Worm (Caenorhabditis elegans) whole organism, L4 larva: ENCODE measurements around the gene srh-218.

Source experiments
- F10B5.3 ChIP-seq: sonication (generic microtip); optimal IDR thresholded peaks from 2 replicates; lab custom pipeline; 2016; ENCODE audit warnings: mild to moderate bottlenecking, missing genetic modification characterization, missing compliant biosample characterization
- F26F4.8 ChIP-seq: fragments of 200-800 bp; sonication (Bioruptor generic); conservative IDR thresholded peaks from 2 replicates; pipeline ENCODE4 v1.3.6; 2022; ENCODE audit warnings: missing genetic modification characterization, missing compliant biosample characterization
- Y75B8A.6 ChIP-seq: fragments of 200-800 bp; sonication (Bioruptor generic); IDR thresholded peaks from 2 replicates; pipeline ENCODE4 v1.3.6; 2022; ENCODE audit warnings: missing genetic modification reagents, missing genetic modification characterization, missing compliant biosample characterization
- aha-1 ChIP-seq: fragments of 150-350 bp; peaks from one replicate; lab custom pipeline; 2014; ENCODE audit warnings: missing biosample characterization, missing genetic modification characterization
- arid-1 ChIP-seq: fragments of 200-800 bp; sonication (Bioruptor generic); conservative IDR thresholded peaks from 2 replicates; pipeline ENCODE4 v1.3.6; 2022; ENCODE audit warnings: missing genetic modification reagents, missing genetic modification characterization, missing compliant biosample characterization
- ces-1 ChIP-seq: fragments of 150-350 bp; sonication (generic microtip); optimal IDR thresholded peaks from 4 replicates; lab custom pipeline; 2014; ENCODE audit warnings: missing biosample characterization, missing genetic modification reagents, missing genetic modification characterization
- daf-16 ChIP-seq, 3 experiments: sonication (generic microtip); optimal IDR thresholded peaks; 2 replicates each; lab custom pipeline; 2016 to 2017; ENCODE audit warnings: missing genetic modification characterization in 3 of 3, missing genetic modification reagents in 3 of 3, mild to moderate bottlenecking in 2 of 3, missing compliant biosample characterization in 2 of 3, missing biosample characterization in 1 of 3, moderate library complexity in 1 of 3
- daf-19 ChIP-seq: fragments of 200-800 bp; sonication (Bioruptor generic); conservative IDR thresholded peaks from 2 replicates; pipeline ENCODE4 v1.3.6; 2022; ENCODE audit warnings: missing genetic modification characterization, missing compliant biosample characterization
- dmd-6 ChIP-seq: fragments of 200-800 bp; sonication (Bioruptor generic); IDR thresholded peaks from 2 replicates; pipeline ENCODE4 v1.3.6; 2022; ENCODE audit warnings: missing genetic modification reagents, missing genetic modification characterization, missing compliant biosample characterization
- dmd-8 ChIP-seq: fragments of 200-800 bp; sonication (Bioruptor generic); IDR thresholded peaks from 2 replicates; pipeline ENCODE4 v1.3.6; 2022; ENCODE audit warnings: missing genetic modification characterization, missing compliant biosample characterization
- dpl-1 ChIP-seq: fragments of 150-350 bp; optimal IDR thresholded peaks from 2 replicates; lab custom pipeline; 2014; ENCODE audit warnings: missing biosample characterization, missing genetic modification reagents, missing genetic modification characterization
- duxl-1 ChIP-seq: sonication (generic microtip); optimal IDR thresholded peaks from 2 replicates; lab custom pipeline; 2016; ENCODE audit warnings: mild to moderate bottlenecking, missing genetic modification characterization, moderate library complexity, missing compliant biosample characterization; ENCODE audit not compliant: poor library complexity
- dve-1 ChIP-seq: sonication (generic microtip); optimal IDR thresholded peaks from 2 replicates; lab custom pipeline; 2017; ENCODE audit warnings: antibody characterized with exemption, mild to moderate bottlenecking, missing genetic modification characterization, missing compliant biosample characterization; ENCODE audit not compliant: insufficient read depth
- egl-43 ChIP-seq: fragments of 200-800 bp; sonication (Bioruptor generic); IDR thresholded peaks from 2 replicates; pipeline ENCODE4 v1.3.6; 2022; ENCODE audit warnings: missing genetic modification reagents, missing genetic modification characterization, missing compliant biosample characterization
- gei-8 ChIP-seq: fragments of 200-800 bp; sonication (Bioruptor generic); optimal IDR thresholded peaks from 2 replicates; lab custom pipeline; 2018; ENCODE audit warnings: mild to moderate bottlenecking, missing genetic modification characterization, missing compliant biosample characterization
- hlh-11 ChIP-seq: fragments of 200-800 bp; sonication (Bioruptor generic); optimal IDR thresholded peaks from 2 replicates; lab custom pipeline; 2018; ENCODE audit warnings: mild to moderate bottlenecking, missing genetic modification characterization, missing compliant biosample characterization
- hlh-30 ChIP-seq: sonication (generic microtip); optimal IDR thresholded peaks from 2 replicates; lab custom pipeline; 2017; ENCODE audit warnings: antibody characterized with exemption, mild to moderate bottlenecking, missing genetic modification characterization, missing compliant biosample characterization; ENCODE audit not compliant: insufficient read depth
- lim-7 ChIP-seq: fragments of 200-800 bp; sonication (Bioruptor generic); IDR thresholded peaks from 2 replicates; pipeline ENCODE4 v1.3.6; 2022; ENCODE audit warnings: missing genetic modification characterization, missing compliant biosample characterization
- lin-1 ChIP-seq: fragments of 200-800 bp; sonication (Bioruptor generic); IDR thresholded peaks from 2 replicates; pipeline ENCODE4 v1.3.6; 2022; ENCODE audit warnings: missing genetic modification reagents, missing genetic modification characterization, missing compliant biosample characterization
- lin-39 ChIP-seq: fragments of 150-350 bp; optimal IDR thresholded peaks from 2 replicates; lab custom pipeline; 2014; ENCODE audit warnings: missing biosample characterization, missing genetic modification reagents, missing genetic modification characterization
- lsy-2 ChIP-seq, 2 experiments: fragments of 150-350 bp in 1 of 2; sonication (generic microtip) in 1 of 2; optimal IDR thresholded peaks; 2 replicates each; lab custom pipeline; 2014 to 2017; ENCODE audit warnings: missing biosample characterization in 2 of 2, missing genetic modification characterization in 2 of 2
- madf-5 ChIP-seq, 2 experiments: fragments of 200-800 bp; sonication (Bioruptor generic); IDR thresholded peaks; 2 replicates each; pipeline ENCODE4 v1.3.6; 2022; ENCODE audit warnings: missing compliant biosample characterization in 2 of 2, missing genetic modification characterization in 2 of 2
- madf-9 ChIP-seq: fragments of 200-800 bp; sonication (Bioruptor generic); conservative IDR thresholded peaks from 2 replicates; pipeline ENCODE4 v1.3.6; 2022; ENCODE audit warnings: missing genetic modification reagents, missing genetic modification characterization, missing compliant biosample characterization
- mep-1 ChIP-seq: fragments of 150-350 bp; sonication (generic microtip); optimal IDR thresholded peaks from 3 replicates; lab custom pipeline; 2014; ENCODE audit warnings: missing biosample characterization, missing genetic modification characterization
- mes-2 ChIP-seq: sonication (generic microtip); optimal IDR thresholded peaks from 2 replicates; lab custom pipeline; 2016; ENCODE audit warnings: missing genotype, mild to moderate bottlenecking, missing genetic modification characterization, missing compliant biosample characterization; ENCODE audit not compliant: poor library complexity, severe bottlenecking
- mxl-3 ChIP-seq: fragments of 200-800 bp; sonication (Bioruptor generic); optimal IDR thresholded peaks from 2 replicates; lab custom pipeline; 2018; ENCODE audit warnings: mild to moderate bottlenecking, missing genetic modification characterization, missing compliant biosample characterization
- nhr-11 ChIP-seq: fragments of 150-350 bp; optimal IDR thresholded peaks from 2 replicates; lab custom pipeline; 2014; ENCODE audit warnings: missing biosample characterization, missing genetic modification characterization
- nhr-28 ChIP-seq: fragments of 150-350 bp; optimal IDR thresholded peaks from 2 replicates; lab custom pipeline; 2014; ENCODE audit warnings: missing biosample characterization, missing genetic modification characterization
- nhr-77 ChIP-seq: fragments of 150-350 bp; optimal IDR thresholded peaks from 2 replicates; lab custom pipeline; 2014; ENCODE audit warnings: missing biosample characterization, missing genetic modification characterization
- pha-4 ChIP-seq, 2 experiments: fragments of 150-350 bp in 1 of 2; fragments of 200-800 bp in 1 of 2; sonication (Bioruptor generic) in 1 of 2; IDR thresholded peaks in 1 of 2; optimal IDR thresholded peaks in 1 of 2; 2 replicates each; pipeline versions ENCODE4 v1.3.6 to Lab custom; 2014 to 2022; ENCODE audit warnings: missing genetic modification characterization in 2 of 2, missing genetic modification reagents in 2 of 2, missing biosample characterization in 1 of 2, missing compliant biosample characterization in 1 of 2
- php-3 ChIP-seq: fragments of 200-800 bp; sonication (Bioruptor generic); IDR thresholded peaks from 2 replicates; pipeline ENCODE4 v1.3.6; 2022; ENCODE audit warnings: missing genetic modification reagents, missing genetic modification characterization, missing compliant biosample characterization
- pqm-1 ChIP-seq: sonication (generic microtip); optimal IDR thresholded peaks from 2 replicates; lab custom pipeline; 2017; ENCODE audit warnings: missing biosample characterization, missing genetic modification characterization
- sdz-12 ChIP-seq: fragments of 200-800 bp; sonication (Bioruptor generic); optimal IDR thresholded peaks from 2 replicates; lab custom pipeline; 2018; ENCODE audit warnings: mild to moderate bottlenecking, missing genetic modification characterization, missing compliant biosample characterization
- snpc-1.2 ChIP-seq: fragments of 200-800 bp; sonication (Bioruptor generic); IDR thresholded peaks from 2 replicates; pipeline ENCODE4 v1.3.6; 2022; ENCODE audit warnings: missing genetic modification reagents, missing genetic modification characterization, missing compliant biosample characterization
- spr-1 ChIP-seq: sonication (generic microtip); optimal IDR thresholded peaks from 2 replicates; lab custom pipeline; 2016; ENCODE audit warnings: mild to moderate bottlenecking, missing genetic modification characterization, missing compliant biosample characterization
- tag-97 ChIP-seq: fragments of 200-800 bp; sonication (Bioruptor generic); IDR thresholded peaks from 2 replicates; pipeline ENCODE4 v1.3.6; 2022; ENCODE audit warnings: missing genetic modification characterization, missing compliant biosample characterization
- tra-1 ChIP-seq: fragments of 200-800 bp; sonication (Bioruptor generic); IDR thresholded peaks from 2 replicates; pipeline ENCODE4 v1.3.6; 2022; ENCODE audit warnings: missing genetic modification reagents, missing genetic modification characterization, missing compliant biosample characterization
- unc-130 ChIP-seq: sonication (generic microtip); optimal IDR thresholded peaks from 2 replicates; lab custom pipeline; 2016; ENCODE audit warnings: missing genetic modification reagents, missing genetic modification characterization, missing compliant biosample characterization
- unc-62 ChIP-seq, 3 experiments: fragments of 150-350 bp in 1 of 3; sonication (generic microtip); optimal IDR thresholded peaks in 2 of 3; peaks in 1 of 3; 1 replicate in 1 of 3; 2 replicates in 2 of 3; lab custom pipeline; 2014 to 2017; ENCODE audit warnings: missing biosample characterization in 3 of 3, missing genetic modification characterization in 3 of 3, missing genetic modification reagents in 3 of 3, missing genotype in 1 of 3
- vab-7 ChIP-seq: fragments of 200-800 bp; sonication (Bioruptor generic); IDR thresholded peaks from 2 replicates; pipeline ENCODE4 v1.3.6; 2022; ENCODE audit warnings: missing genetic modification reagents, missing genetic modification characterization, missing compliant biosample characterization

srh-218 gene

DNA sequence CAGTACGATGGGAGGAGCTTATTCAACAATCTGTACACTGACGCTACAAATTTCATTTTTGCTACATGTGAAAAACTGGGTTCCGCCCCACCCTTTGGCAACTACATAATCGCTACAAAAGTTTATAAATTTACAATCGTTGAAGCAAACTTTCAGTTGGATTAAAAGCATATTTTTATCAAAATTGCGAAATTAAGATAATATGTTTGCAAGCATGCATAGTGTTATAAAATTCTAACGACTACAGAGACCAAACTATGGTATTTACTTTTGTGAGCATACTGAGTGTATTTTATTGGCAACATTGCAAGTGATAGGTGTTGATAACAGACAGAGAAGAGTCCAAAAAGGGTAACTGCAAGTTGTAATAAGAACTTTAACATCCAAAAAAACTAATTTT, 15.2 kb upstream of the srh-218 start, which contains the start of gene C06B8.2:
Gene C06B8.2, minus strand, starts transcription at position 153 of the 400 bp plus-strand sequence.
- peak; percentile 45 for TF ChIP-seq pqm-1 (tag; lab: Kevin White, UChicago)
- peak; percentile 88 for TF ChIP-seq nhr-28 (tag; lab: Kevin White, UChicago)
- TF ChIP-seq daf-19: no peak

DNA sequence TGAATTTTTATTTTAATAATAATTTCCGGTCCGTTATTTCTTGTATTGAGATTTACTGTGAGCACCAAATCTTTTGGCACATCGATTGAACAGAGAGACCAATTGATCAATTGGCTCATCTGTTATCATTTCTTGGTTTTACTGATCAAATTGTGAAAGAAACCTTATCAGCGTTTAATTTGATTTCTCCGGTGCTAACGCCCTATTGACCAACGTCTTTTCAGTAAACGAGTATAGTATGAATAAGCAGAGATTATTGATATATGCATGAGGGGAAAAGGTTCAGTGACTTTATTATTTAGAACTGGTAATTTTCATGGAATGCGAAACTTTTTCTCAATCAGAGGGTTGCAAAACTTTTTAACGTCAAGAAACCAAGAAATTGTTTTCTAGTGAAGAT, 14.7 kb upstream of the srh-218 start:
- TF ChIP-seq pqm-1 (tag; lab: Kevin White, UChicago) (peak; percentile 34), daf-16 (GFP tag; optimal IDR thresholded peaks at IDR 0.05; lab: Kevin White, UChicago) (no peak), daf-16 (tag; optimal IDR thresholded peaks at IDR 0.05; lab: Kevin White, UChicago) (peak; percentile 90), lin-39 (no peak), mes-2 (peak; percentile 11), dmd-6 (GFP tag; lab: Robert Waterston, UW) (peak; percentile 32)

DNA sequence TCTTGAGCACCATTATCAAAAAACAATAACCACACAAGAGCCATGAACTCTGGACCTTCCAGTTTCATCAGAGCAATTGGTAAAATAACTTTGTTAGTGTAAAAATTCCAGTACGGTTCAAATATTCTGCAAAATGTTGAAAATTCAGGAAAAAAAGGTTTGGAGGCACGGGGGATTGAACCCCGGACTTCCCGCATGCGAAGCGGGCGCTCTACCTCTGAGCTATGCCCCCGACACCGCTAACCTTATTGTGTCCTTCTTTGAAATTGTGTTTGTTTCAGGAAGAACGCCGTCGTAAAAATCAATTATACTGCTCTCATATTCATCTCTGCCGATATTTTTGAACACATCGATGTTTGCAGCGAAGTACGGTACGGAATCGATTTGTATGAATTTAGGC, 14.0 kb upstream of the srh-218 start:
- TF ChIP-seq Y75B8A.6 (GFP tag; lab: Robert Waterston, UW) (peak; percentile 40; the same call in 1 of the 2 replicates), vab-7 (GFP tag; lab: Robert Waterston, UW) (0 out of 2 replicates have a peak, but pooled peaks have one; percentile 28), lim-7 (GFP tag; lab: Robert Waterston, UW) (peak; percentile 68), F26F4.8 (GFP tag; lab: Robert Waterston, UW) (0 out of 2 replicates have a peak, but pooled peaks have one; percentile 10), unc-130 (GFP tag; lab: Kevin White, UChicago) (peak; percentile 12), dve-1 (tag; lab: Kevin White, UChicago) (peak; percentile 21), hlh-11 (tag; lab: Kevin White, UChicago) (peak; percentile 2), ces-1 (GFP tag; lab: Kevin White, UChicago) (no peak), pha-4 (GFP tag; IDR thresholded peaks at IDR 0.05; lab: Robert Waterston, UW) (peak; percentile 13; the same call in 1 of the 2 replicates), pha-4 (tag; optimal IDR thresholded peaks at IDR 0.05; lab: Kevin White, UChicago) (no peak), F10B5.3 (no peak), lin-1 (GFP tag; lab: Robert Waterston, UW) (0 out of 2 replicates have a peak, but pooled peaks have one; percentile 32), snpc-1.2 (GFP tag; lab: Robert Waterston, UW) (0 out of 2 replicates have a peak, but pooled peaks have one; percentile 51), madf-5 (GFP tag; IDR thresholded peaks at IDR 0.05; lab: Robert Waterston, UW) (peak in 1 of 2 experiments; percentile 32; a peak in 1 of 4 replicates), gei-8 (GFP tag; lab: Kevin White, UChicago) (peak; percentile 42), arid-1 (GFP tag; lab: Robert Waterston, UW) (peak; percentile 56; the same call in 1 of the 2 replicates), egl-43 (GFP tag; lab: Robert Waterston, UW) (peak; percentile 83), aha-1 (tag; lab: Kevin White, UChicago) (peak; percentile 14), mes-2 (peak; percentile 49), dmd-8 (peak; percentile 73; the same call in 1 of the 2 replicates), php-3 (GFP tag; lab: Robert Waterston, UW) (no peak), duxl-1 (tag; lab: Kevin White, UChicago) (peak; percentile 14), daf-16 (GFP tag; optimal IDR thresholded peaks at IDR 0.05; lab: Kevin White, UChicago) (peak in 1 of 2 experiments; percentile 7), daf-16 (tag; optimal IDR thresholded peaks at IDR 0.05; lab: Kevin White, UChicago) (peak; percentile 22), spr-1 (peak; percentile 36), sdz-12 (no peak), lsy-2 (tag; optimal IDR thresholded peaks at IDR 0.05; lab: Kevin White, UChicago) (no peak), dpl-1 (no peak)
- TF ChIP-seq, all 104 proteins: peak for 20

ce11 chrV:15480505-15481075, 13.2 kb upstream of the srh-218 start:
- peak; percentile 91 for TF ChIP-seq aha-1 (tag; lab: Kevin White, UChicago)
- 0 out of 2 replicates have a peak, but pooled peaks have one; percentile 34 for TF ChIP-seq vab-7 (GFP tag; lab: Robert Waterston, UW)
- TF ChIP-seq mep-1 (tag; lab: Kevin White, UChicago): no peak
- peak; percentile 7 for TF ChIP-seq dve-1 (tag; lab: Kevin White, UChicago)
- TF ChIP-seq tra-1 (GFP tag; lab: Robert Waterston, UW): 0 out of 2 replicates have a peak, but pooled peaks have one; percentile 27
- 0 out of 2 replicates have a peak, but pooled peaks have one; percentile 30 for TF ChIP-seq arid-1 (GFP tag; lab: Robert Waterston, UW)
- TF ChIP-seq hlh-30 (tag; lab: Kevin White, UChicago): no peak
- no peak for TF ChIP-seq mxl-3 (GFP tag; lab: Kevin White, UChicago)
- no peak for TF ChIP-seq nhr-77 (tag; lab: Kevin White, UChicago)
- TF ChIP-seq lin-1 (GFP tag; lab: Robert Waterston, UW): 0 out of 2 replicates have a peak, but pooled peaks have one; percentile 43
- TF ChIP-seq nhr-11: no peak
- TF ChIP-seq tag-97 (GFP tag; lab: Robert Waterston, UW): no peak
- TF ChIP-seq unc-62 (GFP tag; optimal IDR thresholded peaks at IDR 0.05 in 1 of 2; lab: Kevin White, UChicago): peak in 1 of 2 experiments; percentile 64
- no peak for TF ChIP-seq unc-62 (tag; optimal IDR thresholded peaks at IDR 0.05; lab: Kevin White, UChicago)
- TF ChIP-seq madf-9 (GFP tag; lab: Robert Waterston, UW): 0 out of 2 replicates have a peak, but pooled peaks have one; percentile 16
- peak; percentile 62; the same call in 1 of the 2 replicates for TF ChIP-seq egl-43 (GFP tag; lab: Robert Waterston, UW)
- peak; percentile 64; the same call in 1 of the 2 replicates for TF ChIP-seq lim-7 (GFP tag; lab: Robert Waterston, UW)
